Worm (Caenorhabditis elegans): ENCODE results near the gene gpn-1.

DNA sequence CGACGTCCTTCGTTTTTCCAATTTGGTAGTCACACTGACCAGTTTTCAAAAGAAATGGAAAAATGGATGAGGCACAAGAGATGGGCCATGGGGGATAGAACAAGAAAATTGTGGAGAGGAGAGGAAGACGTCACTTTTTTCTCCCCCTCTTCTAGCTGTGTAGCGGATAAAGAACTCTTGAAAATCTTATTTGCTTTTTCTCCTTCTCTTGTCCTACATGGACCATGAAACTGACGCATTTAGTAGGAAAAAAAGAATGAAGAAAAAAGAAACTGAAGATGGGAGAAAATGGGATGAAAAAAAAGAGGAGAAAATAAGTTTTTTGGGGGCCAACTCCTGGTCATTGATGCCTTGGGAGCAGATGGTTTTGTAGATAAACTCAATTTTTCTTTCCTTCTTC is 47.5 kb upstream of the gpn-1 start:
- TF ChIP-seq spr-1 (tag; optimal IDR thresholded peaks at IDR 0.05) (no peak), hlh-30 (tag; optimal IDR thresholded peaks at IDR 0.05; ENCODE audit: insufficient read depth) (peak; percentile 5), dve-1 (tag; optimal IDR thresholded peaks at IDR 0.05; ENCODE audit: insufficient read depth) (no peak), lin-15B (tag; optimal IDR thresholded peaks at IDR 0.05) (no peak), nhr-11 (tag; optimal IDR thresholded peaks at IDR 0.05) (no peak), fkh-10 (GFP tag; optimal IDR thresholded peaks at IDR 0.05) (peak; percentile 75), jun-1 (tag; optimal IDR thresholded peaks at IDR 0.05) (no peak), lin-13 (GFP tag; optimal IDR thresholded peaks at IDR 0.05) (no peak), nhr-77 (tag; optimal IDR thresholded peaks at IDR 0.05) (no peak), hmg-1.1 (GFP tag; IDR thresholded peaks at IDR 0.05) (0 out of 2 replicates have a peak, but pooled peaks have one; percentile 15), mxl-3 (GFP tag; optimal IDR thresholded peaks at IDR 0.05) (no peak)

All from whole organism, L4 larva.